Worm (Caenorhabditis elegans): ENCODE results near the gene fsn-1.

Gene fsn-1

DNA sequence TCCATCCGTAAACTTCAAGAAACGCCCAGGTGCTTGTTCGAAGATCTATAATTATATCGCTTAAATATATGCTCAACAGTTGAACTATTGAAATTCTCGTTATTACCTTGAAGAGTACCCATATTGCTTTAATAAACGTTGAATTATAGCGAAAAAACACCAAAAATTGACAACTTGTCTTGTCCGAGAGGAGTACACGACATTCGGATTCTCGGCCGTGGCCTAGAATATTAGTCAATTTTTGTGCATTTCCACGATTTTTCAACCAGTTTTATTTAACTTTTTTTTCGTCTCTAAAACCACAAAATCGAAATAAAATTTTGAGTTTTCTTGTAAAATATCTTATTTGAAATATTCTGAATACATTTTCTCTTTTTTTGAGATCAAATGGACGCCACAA lies 24.8 kb upstream of the fsn-1 start, which contains the start of the genes F26F4.9 and cee-1 (continued):
- TF ChIP-seq unc-3 (GFP tag; conservative IDR thresholded peaks at IDR 0.05), result no peak
- TF ChIP-seq unc-3 (tag; optimal IDR thresholded peaks at IDR 0.05), result no peak
- no peak for TF ChIP-seq sox-2 (GFP tag; IDR thresholded peaks at IDR 0.05)
- peak; percentile 52 for TF ChIP-seq zip-5 (tag; optimal IDR thresholded peaks at IDR 0.05)
- no peak for TF ChIP-seq ceh-34 (tag; optimal IDR thresholded peaks at IDR 0.05)
- TF ChIP-seq unc-55 (GFP tag; optimal IDR thresholded peaks at IDR 0.05), result peak; percentile 30
- TF ChIP-seq sdc-2 (tag; optimal IDR thresholded peaks at IDR 0.05), result no peak
- peak; percentile 7 for TF ChIP-seq rnt-1 (tag; optimal IDR thresholded peaks at IDR 0.05)
- TF ChIP-seq odd-2 (tag; optimal IDR thresholded peaks at IDR 0.05), result no peak
- no peak for TF ChIP-seq elt-2 (tag; optimal IDR thresholded peaks at IDR 0.05)
- no peak for TF ChIP-seq nfya-1 (tag; optimal IDR thresholded peaks at IDR 0.05)
- TF ChIP-seq C38D4.7 (GFP tag; optimal IDR thresholded peaks at IDR 0.05), result no peak
- peak; percentile 72 for TF ChIP-seq hlh-8 (tag; optimal IDR thresholded peaks at IDR 0.05)
- TF ChIP-seq pqm-1 (tag; optimal IDR thresholded peaks at IDR 0.05), result no peak
- no peak for TF ChIP-seq pros-1 (tag; optimal IDR thresholded peaks at IDR 0.05)
- peak; percentile 85 for TF ChIP-seq ceh-31 (tag; optimal IDR thresholded peaks at IDR 0.05)
- TF ChIP-seq ceh-18 (tag; optimal IDR thresholded peaks at IDR 0.05), result peak; percentile 38
- no peak for TF ChIP-seq pax-1 (tag; optimal IDR thresholded peaks at IDR 0.05)
- TF ChIP-seq ceh-2 (tag; optimal IDR thresholded peaks at IDR 0.05), result peak; percentile 71
- TF ChIP-seq ets-4 (tag; optimal IDR thresholded peaks at IDR 0.05), result peak; percentile 75
- no peak for TF ChIP-seq npax-4 (tag; optimal IDR thresholded peaks at IDR 0.05)
- TF ChIP-seq F13H6.1 (tag; optimal IDR thresholded peaks at IDR 0.05), result no peak
- no peak for TF ChIP-seq ahr-1 (tag; optimal IDR thresholded peaks at IDR 0.05)
- no peak for TF ChIP-seq ceh-9 (tag; optimal IDR thresholded peaks at IDR 0.05)

DNA sequence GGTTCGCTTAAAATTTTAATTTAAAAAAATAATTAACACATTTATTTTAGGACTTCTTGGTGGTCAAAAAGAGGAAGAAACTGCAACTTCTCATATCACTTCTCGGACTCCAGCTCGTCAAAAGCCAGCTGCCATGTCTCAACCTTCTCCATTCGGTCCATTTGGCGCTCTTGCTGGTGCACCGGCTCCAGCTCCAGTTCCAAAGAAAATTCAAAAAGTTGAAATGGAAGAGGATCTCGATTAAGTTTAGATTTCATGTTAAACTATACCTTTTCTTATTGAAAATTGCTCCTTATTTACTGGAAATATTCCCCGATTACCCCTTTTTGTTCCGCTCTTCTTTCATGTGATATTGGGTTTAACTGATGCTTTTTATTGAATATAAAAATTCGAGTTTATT lies 23.4 kb upstream of the fsn-1 start:
- TF ChIP-seq ets-4 (tag; optimal IDR thresholded peaks at IDR 0.05), result no peak
- no peak for TF ChIP-seq ceh-31 (tag; optimal IDR thresholded peaks at IDR 0.05)
- TF ChIP-seq ceh-48 (tag; optimal IDR thresholded peaks at IDR 0.05), result no peak
- no peak for TF ChIP-seq hlh-8 (tag; optimal IDR thresholded peaks at IDR 0.05)
- TF ChIP-seq gmeb-2 (tag; optimal IDR thresholded peaks at IDR 0.05), result no peak
- no peak for TF ChIP-seq dve-1 (tag; optimal IDR thresholded peaks at IDR 0.05)
- no peak for TF ChIP-seq pag-3 (tag; optimal IDR thresholded peaks at IDR 0.05; ENCODE audit: borderline replicate concordance)
- TF ChIP-seq unc-3 (GFP tag; conservative IDR thresholded peaks at IDR 0.05), result no peak
- TF ChIP-seq unc-3 (tag; optimal IDR thresholded peaks at IDR 0.05), result no peak
- TF ChIP-seq pros-1 (tag; optimal IDR thresholded peaks at IDR 0.05), result no peak
- no peak for TF ChIP-seq elt-4 (tag; optimal IDR thresholded peaks at IDR 0.05)
- no peak for TF ChIP-seq sox-2 (GFP tag; IDR thresholded peaks at IDR 0.05)
- TF ChIP-seq lim-6 (tag; optimal IDR thresholded peaks at IDR 0.05), result no peak
- no peak for TF ChIP-seq ceh-30 (tag; optimal IDR thresholded peaks at IDR 0.05)

DNA sequence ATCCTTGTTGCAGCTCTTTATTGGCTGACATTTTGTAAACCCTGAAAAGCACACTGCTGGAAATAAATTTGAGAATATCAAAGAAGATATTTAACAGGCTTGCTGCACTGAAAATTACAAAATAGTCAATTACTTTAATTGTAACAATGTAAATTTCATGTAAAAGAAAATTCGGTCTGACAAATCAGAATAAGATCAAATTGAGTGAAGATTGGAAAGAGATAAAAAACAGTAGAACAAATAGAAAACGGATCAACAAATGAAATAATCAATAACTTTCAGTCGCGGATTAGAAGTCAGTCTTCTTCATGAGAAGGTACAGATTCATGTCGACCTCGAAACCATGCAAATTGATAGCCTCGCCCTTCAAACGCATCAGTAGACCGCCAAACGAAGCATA lies 20.0 kb upstream of the fsn-1 start, which contains the start of gene rars-1:
TSS of gene rars-1 (minus strand) at position 101 of the 400 bp plus-strand sequence.
- TF ChIP-seq ceh-18 (tag; optimal IDR thresholded peaks at IDR 0.05), result no peak
- TF ChIP-seq ceh-2 (tag; optimal IDR thresholded peaks at IDR 0.05), result no peak
- no peak for TF ChIP-seq ceh-22 (tag; optimal IDR thresholded peaks at IDR 0.05)
- TF ChIP-seq F13H6.1 (tag; optimal IDR thresholded peaks at IDR 0.05), result no peak
- no peak for TF ChIP-seq T23F11.4 (GFP tag; optimal IDR thresholded peaks at IDR 0.05)
- no peak for TF ChIP-seq ceh-34 (tag; optimal IDR thresholded peaks at IDR 0.05)

DNA sequence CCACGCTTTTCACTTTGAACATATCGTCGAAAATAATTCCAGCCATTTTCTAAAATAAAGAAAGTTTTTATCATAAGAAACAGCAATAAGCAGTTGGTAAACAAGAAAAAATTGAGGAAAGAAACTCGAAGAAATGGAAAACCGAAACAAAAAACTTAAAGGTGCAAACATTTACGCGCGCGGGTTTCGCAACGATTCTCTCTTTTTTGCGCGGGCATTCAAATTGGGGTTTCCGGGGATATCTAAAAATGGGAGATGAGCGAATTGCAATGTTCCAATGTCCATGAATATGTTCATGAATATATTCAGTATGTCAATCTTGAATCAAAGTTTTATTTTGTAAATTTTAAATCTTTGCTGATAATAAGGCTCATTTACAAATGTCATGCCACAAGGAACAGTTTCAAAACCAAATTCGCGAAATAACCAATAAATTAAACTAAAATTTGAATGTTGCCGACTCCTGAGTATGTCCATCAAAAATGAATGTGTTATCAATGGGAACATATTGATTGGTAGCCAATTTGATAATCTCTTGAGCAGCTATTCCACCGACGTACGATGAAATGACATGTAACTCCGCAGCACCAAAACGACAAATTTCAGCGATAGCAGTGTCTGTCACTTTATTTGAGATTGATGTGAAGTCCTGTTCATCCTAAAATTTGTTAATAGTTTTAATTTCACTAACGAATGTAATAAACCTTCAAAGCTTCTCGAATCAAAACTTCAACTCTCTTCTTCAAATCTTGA lies 19.0 kb upstream of the fsn-1 start, which contains the start of gene rpb-8:
TSS of gene rpb-8 (minus strand) at position 49 of the 753 bp plus-strand sequence.
- no peak for TF ChIP-seq hlh-13 (GFP tag; optimal IDR thresholded peaks at IDR 0.05)
- peak; percentile 46 for TF ChIP-seq nfya-1 (tag; optimal IDR thresholded peaks at IDR 0.05)
- TF ChIP-seq unc-42 (tag; optimal IDR thresholded peaks at IDR 0.05), result peak; percentile 15
- peak; percentile 41 for TF ChIP-seq ceh-31 (tag; optimal IDR thresholded peaks at IDR 0.05)

All from whole organism, late embryonic.